Fruit fly (Drosophila melanogaster): ENCODE data around the gene CG18418.

Gene CG18418

DNA sequence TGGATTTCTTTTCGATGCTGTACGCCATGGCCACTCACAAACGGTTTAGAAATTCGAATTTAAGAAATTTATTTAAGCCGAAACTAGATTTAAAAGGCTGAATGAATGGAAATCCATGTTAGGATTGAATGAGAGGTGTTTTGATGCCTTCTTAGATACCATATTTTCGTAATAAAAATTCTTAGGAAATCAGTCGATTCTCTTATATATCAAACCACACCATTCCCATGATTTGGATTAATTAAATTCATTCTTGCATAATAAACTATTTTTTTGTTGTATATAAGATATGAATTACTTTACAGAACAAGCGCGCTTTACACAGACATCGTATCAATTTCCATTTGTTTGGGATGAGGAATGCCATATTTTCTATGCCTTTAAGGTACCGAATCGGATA is 1.2 kb downstream of the CG18418 start, which contains the start of gene CG7514:
Gene CG7514, minus strand, starts transcription at position 101 of the 400 bp plus-strand sequence.
- TF ChIP-seq ems (GFP tag; optimal IDR thresholded peaks at IDR 0.05) (no peak), Ets97D (GFP tag; optimal IDR thresholded peaks at IDR 0.05) (no peak), Poxn (GFP tag; IDR thresholded peaks at IDR 0.05) (no peak), sens (GFP tag) (peak; percentile 50)

DNA sequence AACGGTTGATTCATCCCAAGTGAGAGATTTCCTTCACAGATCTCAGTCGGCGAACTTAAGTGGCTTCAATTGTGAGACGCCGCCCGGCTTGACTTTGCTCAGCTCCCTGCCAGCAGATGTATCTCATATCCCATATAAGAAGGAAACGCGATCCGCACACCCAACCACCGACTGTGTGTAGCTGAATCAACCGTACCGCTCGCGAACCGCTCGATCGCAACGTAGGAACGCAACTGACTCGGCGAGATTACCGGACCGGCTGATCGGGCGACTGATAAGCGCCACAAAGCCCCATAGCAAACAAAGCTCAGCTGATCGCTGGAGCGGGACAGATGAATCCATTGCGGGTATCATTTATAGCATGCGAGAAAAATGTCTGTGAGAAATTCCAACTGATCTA is 2.7 kb downstream of the CG18418 start, which contains the start of gene axo:
Gene axo, minus strand, starts transcription at position 185 of the 400 bp plus-strand sequence.
- peak; percentile 44 for TF ChIP-seq Deaf1 (tag; optimal IDR thresholded peaks at IDR 0.05)
- no peak for TF ChIP-seq CG8290 (GFP tag; optimal IDR thresholded peaks at IDR 0.05)
- peak in 1 of 2 experiments; percentile 9 for TF ChIP-seq CG8290 (tag; optimal IDR thresholded peaks at IDR 0.05)
- no peak for TF ChIP-seq Fer2 (tag; optimal IDR thresholded peaks at IDR 0.05)
- TF ChIP-seq CG6689 (GFP tag; IDR thresholded peaks at IDR 0.05) = no peak
- TF ChIP-seq CG5180 (GFP tag; optimal IDR thresholded peaks at IDR 0.05) = peak; percentile 55
- TF ChIP-seq tap (tag; optimal IDR thresholded peaks at IDR 0.05) = no peak
- TF ChIP-seq CG13287 (GFP tag; IDR thresholded peaks at IDR 0.05; ENCODE audit: partially characterized antibody) = peak; percentile 17; the same call in 1 of the 2 replicates
- peak; percentile 57 for TF ChIP-seq Med (GFP tag)
- TF ChIP-seq amos (GFP tag; IDR thresholded peaks at IDR 0.05; ENCODE audit: partially characterized antibody) = 0 out of 2 replicates have a peak, but pooled peaks have one; percentile 9
- TF ChIP-seq CG2129 (GFP tag; IDR thresholded peaks at IDR 0.05; ENCODE audit: partially characterized antibody) = no peak
- peak in 1 of 2 experiments; percentile 45 for TF ChIP-seq crp (GFP tag; optimal IDR thresholded peaks at IDR 0.05)
- TF ChIP-seq unc-4 (GFP tag; IDR thresholded peaks at IDR 0.05; ENCODE audit: partially characterized antibody) = no peak
- peak; percentile 20 for TF ChIP-seq Jarid2 (GFP tag; optimal IDR thresholded peaks at IDR 0.05)
- TF ChIP-seq Trl (optimal IDR thresholded peaks at IDR 0.05) = no peak
- TF ChIP-seq Trl (GFP tag; optimal IDR thresholded peaks at IDR 0.05) = no peak
- TF ChIP-seq sens (GFP tag) = no peak
- no peak for TF ChIP-seq CG17612 (GFP tag; IDR thresholded peaks at IDR 0.05)
- TF ChIP-seq CG4424 (GFP tag; optimal IDR thresholded peaks at IDR 0.05) = no peak

dm6 chr3L:4686609-4687008 is 3.3 kb downstream of the CG18418 start:
- TF ChIP-seq exex (tag; optimal IDR thresholded peaks at IDR 0.05) (peak; percentile 67), lab (GFP tag; optimal IDR thresholded peaks at IDR 0.05) (peak; percentile 18), sug (tag; optimal IDR thresholded peaks at IDR 0.05) (peak; percentile 72), CG8290 (GFP tag; optimal IDR thresholded peaks at IDR 0.05) (no peak), CG8290 (tag; optimal IDR thresholded peaks at IDR 0.05) (peak in 1 of 2 experiments; percentile 14), GATAe (GFP tag; conservative IDR thresholded peaks at IDR 0.05) (peak; percentile 49; the same call in 1 of the 2 replicates), gro (GFP tag; optimal IDR thresholded peaks at IDR 0.05) (peak; percentile 12), CG14014 (GFP tag; IDR thresholded peaks at IDR 0.05) (0 out of 2 replicates have a peak, but pooled peaks have one; percentile 31), Mad (GFP tag; optimal IDR thresholded peaks at IDR 0.05) (no peak), eve (GFP tag; optimal IDR thresholded peaks at IDR 0.05) (no peak), chinmo (GFP tag; IDR thresholded peaks at IDR 0.05; ENCODE audit: partially characterized antibody) (0 out of 4 replicates have a peak, but pooled peaks have one; percentile 14)

dm6 chr3L:4686050-4686449 is 3.8 kb downstream of the CG18418 start:
- TF ChIP-seq Sry-δ (GFP tag; optimal IDR thresholded peaks at IDR 0.05) (no peak), CG2678 (tag; optimal IDR thresholded peaks at IDR 0.05) (peak; percentile 8), PHDP (tag; optimal IDR thresholded peaks at IDR 0.05) (peak; percentile 16), sens (GFP tag) (peak; percentile 52), CG13624 (GFP tag; optimal IDR thresholded peaks at IDR 0.05) (no peak), CG15269 (tag; optimal IDR thresholded peaks at IDR 0.05) (peak; percentile 17), h (optimal IDR thresholded peaks at IDR 0.05) (no peak)
